Worm (Caenorhabditis elegans) whole organism, L3 larva: ENCODE data around the gene klf-1.

Experiments
- ama-1 ChIP-seq: fragments of 150-350 bp; optimal IDR thresholded peaks from 2 replicates; lab custom pipeline; 2018
- ceh-82 ChIP-seq: fragments of 150-350 bp; optimal IDR thresholded peaks from 2 replicates; lab custom pipeline; 2014; ENCODE audit warnings: missing biosample characterization, missing genetic modification characterization
- jun-1 ChIP-seq: fragments of 150-350 bp; optimal IDR thresholded peaks from 2 replicates; lab custom pipeline; 2014; ENCODE audit warnings: missing biosample characterization, missing genetic modification reagents, missing genetic modification characterization
- nfya-1 ChIP-seq: sonication (generic microtip); optimal IDR thresholded peaks from 2 replicates; lab custom pipeline; 2017; ENCODE audit warnings: missing genetic modification characterization, mild to moderate bottlenecking, missing compliant biosample characterization, antibody characterized with exemption, moderate library complexity; ENCODE audit not compliant: insufficient read depth
- nhr-12 ChIP-seq: fragments of 150-350 bp; optimal IDR thresholded peaks from 2 replicates; lab custom pipeline; 2014; ENCODE audit warnings: missing biosample characterization, missing genetic modification characterization
- nhr-23 ChIP-seq: fragments of 150-350 bp; optimal IDR thresholded peaks from 2 replicates; lab custom pipeline; 2014; ENCODE audit warnings: missing biosample characterization, missing genetic modification reagents, missing genetic modification characterization
- nhr-28 ChIP-seq: fragments of 150-350 bp; optimal IDR thresholded peaks from 2 replicates; lab custom pipeline; 2014; ENCODE audit warnings: missing biosample characterization, missing genetic modification characterization
- nhr-67 ChIP-seq: fragments of 150-350 bp; optimal IDR thresholded peaks from 2 replicates; lab custom pipeline; 2014; ENCODE audit warnings: missing biosample characterization, missing genetic modification characterization
- nhr-76 ChIP-seq: fragments of 150-350 bp; sonication (generic microtip); optimal IDR thresholded peaks from 5 replicates; lab custom pipeline; 2014; ENCODE audit warnings: missing biosample characterization, missing genetic modification characterization
- sea-2 ChIP-seq: fragments of 150-350 bp; sonication (generic microtip); optimal IDR thresholded peaks from 4 replicates; lab custom pipeline; 2014; ENCODE audit warnings: missing biosample characterization, missing genetic modification reagents, missing genetic modification characterization
- skn-1 ChIP-seq: fragments of 150-350 bp; optimal IDR thresholded peaks from 2 replicates; lab custom pipeline; 2014; ENCODE audit warnings: missing biosample characterization, missing genetic modification characterization
- unc-39 ChIP-seq: sonication (generic microtip); optimal IDR thresholded peaks from 4 replicates; lab custom pipeline; 2017; ENCODE audit warnings: missing biosample characterization, missing genetic modification characterization
- unc-62 ChIP-seq: fragments of 150-350 bp; sonication (generic microtip); optimal IDR thresholded peaks from 4 replicates; lab custom pipeline; 2014; ENCODE audit warnings: missing biosample characterization, missing genetic modification reagents, missing genetic modification characterization

- no peak for TF ChIP-seq unc-39
- TF ChIP-seq nhr-23 (tag; lab: Kevin White, UChicago) = no peak
- TF ChIP-seq ceh-82 (tag; lab: Kevin White, UChicago) = no peak
- TF ChIP-seq nhr-67 (tag; lab: Kevin White, UChicago) = no peak
- TF ChIP-seq nhr-12 (tag; lab: Kevin White, UChicago) = no peak
- no peak for TF ChIP-seq nhr-28 (tag; lab: Kevin White, UChicago)
- TF ChIP-seq jun-1 (tag; lab: Kevin White, UChicago) = no peak
- TF ChIP-seq unc-62 (GFP tag; lab: Kevin White, UChicago) = no peak
- TF ChIP-seq nfya-1 (tag; lab: Kevin White, UChicago) = no peak
- no peak for TF ChIP-seq ama-1 (lab: Kevin White, UChicago)
- no peak for TF ChIP-seq sea-2 (GFP tag; lab: Kevin White, UChicago)
- TF ChIP-seq nhr-76 (tag; lab: Kevin White, UChicago) = no peak
- TF ChIP-seq skn-1 (tag; lab: Kevin White, UChicago) = no peak
Measured at ce11 chrIII:2923012-2923411, 48.4 kb downstream of the klf-1 start, which contains the start of gene R10F2.4.
